Worm (Caenorhabditis elegans) whole organism, L4 larva: ENCODE results near the gene C08F1.6.
A peak's percentile ranks its signal among the peaks of the same experiment; 100 is the strongest.

Experiments
- D1046.2 ChIP-seq: fragments of 200-800 bp; sonication (Bioruptor generic); IDR thresholded peaks from 2 replicates; pipeline ENCODE4 v1.3.6; 2022; ENCODE audit warnings: missing genetic modification characterization, missing compliant biosample characterization
- F10B5.3 ChIP-seq: sonication (generic microtip); optimal IDR thresholded peaks from 2 replicates; lab custom pipeline; 2016; ENCODE audit warnings: mild to moderate bottlenecking, missing genetic modification characterization, missing compliant biosample characterization
- F26F4.8 ChIP-seq: fragments of 200-800 bp; sonication (Bioruptor generic); conservative IDR thresholded peaks from 2 replicates; pipeline ENCODE4 v1.3.6; 2022; ENCODE audit warnings: missing genetic modification characterization, missing compliant biosample characterization
- F44E2.7 ChIP-seq: fragments of 200-800 bp; sonication (Bioruptor generic); IDR thresholded peaks from 2 replicates; pipeline ENCODE4 v2.1.2; 2022; ENCODE audit warnings: missing genetic modification characterization, missing compliant biosample characterization
- F49E8.2 ChIP-seq: sonication (generic microtip); optimal IDR thresholded peaks from 2 replicates; lab custom pipeline; 2016; ENCODE audit warnings: missing compliant biosample characterization, mild to moderate bottlenecking, missing genetic modification characterization, borderline replicate concordance
- R02D3.7 ChIP-seq: fragments of 150-350 bp; sonication (generic microtip); optimal IDR thresholded peaks from 3 replicates; lab custom pipeline; 2014; ENCODE audit warnings: missing biosample characterization, missing genetic modification characterization
- T20F7.1 ChIP-seq: fragments of 200-800 bp; sonication (Bioruptor generic); optimal IDR thresholded peaks from 2 replicates; lab custom pipeline; 2018; ENCODE audit warnings: mild to moderate bottlenecking, missing genetic modification characterization, missing compliant biosample characterization
- Y5F2A.4 ChIP-seq: fragments of 200-800 bp; sonication (Bioruptor generic); optimal IDR thresholded peaks from 2 replicates; lab custom pipeline; 2018; ENCODE audit warnings: mild to moderate bottlenecking, missing genetic modification characterization, missing compliant biosample characterization
- ZK546.5 ChIP-seq, 2 experiments: sonication (generic microtip); optimal IDR thresholded peaks; 2 replicates each; lab custom pipeline; 2017; ENCODE audit warnings: missing biosample characterization in 2 of 2, missing genetic modification characterization in 2 of 2
- attf-4 ChIP-seq: sonication (generic microtip); optimal IDR thresholded peaks from 3 replicates; lab custom pipeline; 2017; ENCODE audit warnings: missing biosample characterization, missing genetic modification characterization
- ceh-62 ChIP-seq: sonication (generic microtip); optimal IDR thresholded peaks from 2 replicates; lab custom pipeline; 2017; ENCODE audit warnings: missing biosample characterization, missing genetic modification characterization
- daf-12 ChIP-seq: fragments of 150-350 bp; optimal IDR thresholded peaks from 2 replicates; lab custom pipeline; 2014; ENCODE audit warnings: missing biosample characterization, missing genetic modification reagents, missing genetic modification characterization
- daf-19 ChIP-seq: fragments of 200-800 bp; sonication (Bioruptor generic); conservative IDR thresholded peaks from 2 replicates; pipeline ENCODE4 v1.3.6; 2022; ENCODE audit warnings: missing genetic modification characterization, missing compliant biosample characterization
- dmd-6 ChIP-seq: fragments of 200-800 bp; sonication (Bioruptor generic); IDR thresholded peaks from 2 replicates; pipeline ENCODE4 v1.3.6; 2022; ENCODE audit warnings: missing genetic modification reagents, missing genetic modification characterization, missing compliant biosample characterization
- dmd-8 ChIP-seq: fragments of 200-800 bp; sonication (Bioruptor generic); IDR thresholded peaks from 2 replicates; pipeline ENCODE4 v1.3.6; 2022; ENCODE audit warnings: missing genetic modification characterization, missing compliant biosample characterization
- fos-1 ChIP-seq: fragments of 150-350 bp; optimal IDR thresholded peaks from 2 replicates; lab custom pipeline; 2014; ENCODE audit warnings: missing biosample characterization, missing genetic modification characterization
- gei-8 ChIP-seq: fragments of 200-800 bp; sonication (Bioruptor generic); optimal IDR thresholded peaks from 2 replicates; lab custom pipeline; 2018; ENCODE audit warnings: mild to moderate bottlenecking, missing genetic modification characterization, missing compliant biosample characterization
- hif-1 ChIP-seq, 2 experiments: sonication (generic microtip); optimal IDR thresholded peaks; 2 replicates each; lab custom pipeline; 2016 to 2017; ENCODE audit warnings: missing compliant biosample characterization in 2 of 2, missing genetic modification characterization in 2 of 2, missing genetic modification reagents in 2 of 2, missing genotype in 2 of 2, mild to moderate bottlenecking in 1 of 2
- hlh-11 ChIP-seq: fragments of 200-800 bp; sonication (Bioruptor generic); optimal IDR thresholded peaks from 2 replicates; lab custom pipeline; 2018; ENCODE audit warnings: mild to moderate bottlenecking, missing genetic modification characterization, missing compliant biosample characterization
- hlh-30 ChIP-seq: sonication (generic microtip); optimal IDR thresholded peaks from 2 replicates; lab custom pipeline; 2017; ENCODE audit warnings: antibody characterized with exemption, mild to moderate bottlenecking, missing genetic modification characterization, missing compliant biosample characterization; ENCODE audit not compliant: insufficient read depth
- hmg-1.1 ChIP-seq: fragments of 200-800 bp; sonication (Bioruptor generic); IDR thresholded peaks from 2 replicates; pipeline ENCODE4 v1.3.6; 2022; ENCODE audit warnings: missing genetic modification reagents, missing genetic modification characterization, missing compliant biosample characterization
- jun-1 ChIP-seq: fragments of 150-350 bp; optimal IDR thresholded peaks from 2 replicates; lab custom pipeline; 2014; ENCODE audit warnings: missing biosample characterization, missing genetic modification reagents, missing genetic modification characterization
- lin-1 ChIP-seq: fragments of 200-800 bp; sonication (Bioruptor generic); IDR thresholded peaks from 2 replicates; pipeline ENCODE4 v1.3.6; 2022; ENCODE audit warnings: missing genetic modification reagents, missing genetic modification characterization, missing compliant biosample characterization
- lin-29 ChIP-seq: fragments of 200-800 bp; sonication (Bioruptor generic); IDR thresholded peaks from 2 replicates; pipeline ENCODE4 v1.3.6; 2022; ENCODE audit warnings: missing genetic modification reagents, missing genetic modification characterization, missing compliant biosample characterization
- lir-3 ChIP-seq: sonication (generic microtip); optimal IDR thresholded peaks from 2 replicates; lab custom pipeline; 2016; ENCODE audit warnings: mild to moderate bottlenecking, missing genetic modification characterization, missing compliant biosample characterization
- lsy-2 ChIP-seq, 2 experiments: fragments of 150-350 bp in 1 of 2; sonication (generic microtip) in 1 of 2; optimal IDR thresholded peaks; 2 replicates each; lab custom pipeline; 2014 to 2017; ENCODE audit warnings: missing biosample characterization in 2 of 2, missing genetic modification characterization in 2 of 2
- mdl-1 ChIP-seq, 2 experiments: fragments of 150-350 bp in 1 of 2; sonication (generic microtip) in 1 of 2; optimal IDR thresholded peaks; 2 replicates each; lab custom pipeline; 2014 to 2017; ENCODE audit warnings: missing biosample characterization in 2 of 2, missing genetic modification characterization in 2 of 2
- mdt-29 ChIP-seq: fragments of 200-800 bp; sonication (Bioruptor generic); IDR thresholded peaks from 2 replicates; pipeline ENCODE4 v1.3.6; 2022; ENCODE audit warnings: missing genetic modification reagents, missing genetic modification characterization, missing compliant biosample characterization
- mes-2 ChIP-seq: sonication (generic microtip); optimal IDR thresholded peaks from 2 replicates; lab custom pipeline; 2016; ENCODE audit warnings: missing genotype, mild to moderate bottlenecking, missing genetic modification characterization, missing compliant biosample characterization; ENCODE audit not compliant: poor library complexity, severe bottlenecking
- mxl-3 ChIP-seq: fragments of 200-800 bp; sonication (Bioruptor generic); optimal IDR thresholded peaks from 2 replicates; lab custom pipeline; 2018; ENCODE audit warnings: mild to moderate bottlenecking, missing genetic modification characterization, missing compliant biosample characterization
- nhr-76 ChIP-seq: fragments of 150-350 bp; optimal IDR thresholded peaks from 2 replicates; lab custom pipeline; 2014; ENCODE audit warnings: missing biosample characterization, missing genetic modification characterization
- nhr-77 ChIP-seq: fragments of 150-350 bp; optimal IDR thresholded peaks from 2 replicates; lab custom pipeline; 2014; ENCODE audit warnings: missing biosample characterization, missing genetic modification characterization
- pha-4 ChIP-seq, 2 experiments: fragments of 150-350 bp in 1 of 2; fragments of 200-800 bp in 1 of 2; sonication (Bioruptor generic) in 1 of 2; IDR thresholded peaks in 1 of 2; optimal IDR thresholded peaks in 1 of 2; 2 replicates each; pipeline versions ENCODE4 v1.3.6 to Lab custom; 2014 to 2022; ENCODE audit warnings: missing genetic modification characterization in 2 of 2, missing genetic modification reagents in 2 of 2, missing biosample characterization in 1 of 2, missing compliant biosample characterization in 1 of 2
- php-3 ChIP-seq: fragments of 200-800 bp; sonication (Bioruptor generic); IDR thresholded peaks from 2 replicates; pipeline ENCODE4 v1.3.6; 2022; ENCODE audit warnings: missing genetic modification reagents, missing genetic modification characterization, missing compliant biosample characterization
- saeg-2 ChIP-seq: fragments of 200-800 bp; sonication (Bioruptor generic); IDR thresholded peaks from 2 replicates; pipeline ENCODE4 v1.3.6; 2022; ENCODE audit warnings: missing genetic modification reagents, missing genetic modification characterization, missing compliant biosample characterization
- sdz-12 ChIP-seq: fragments of 200-800 bp; sonication (Bioruptor generic); optimal IDR thresholded peaks from 2 replicates; lab custom pipeline; 2018; ENCODE audit warnings: mild to moderate bottlenecking, missing genetic modification characterization, missing compliant biosample characterization
- set-16 ChIP-seq: fragments of 200-800 bp; sonication (Bioruptor generic); IDR thresholded peaks from 2 replicates; pipeline ENCODE4 v1.3.6; 2022; ENCODE audit warnings: missing genetic modification reagents, missing genetic modification characterization, missing compliant biosample characterization
- snpc-4 ChIP-seq: fragments of 150-350 bp; optimal IDR thresholded peaks from 2 replicates; lab custom pipeline; 2014; ENCODE audit warnings: missing biosample characterization, missing genetic modification characterization
- spr-1 ChIP-seq: sonication (generic microtip); optimal IDR thresholded peaks from 2 replicates; lab custom pipeline; 2016; ENCODE audit warnings: mild to moderate bottlenecking, missing genetic modification characterization, missing compliant biosample characterization
- tag-97 ChIP-seq: fragments of 200-800 bp; sonication (Bioruptor generic); IDR thresholded peaks from 2 replicates; pipeline ENCODE4 v1.3.6; 2022; ENCODE audit warnings: missing genetic modification characterization, missing compliant biosample characterization
- tra-1 ChIP-seq: fragments of 200-800 bp; sonication (Bioruptor generic); IDR thresholded peaks from 2 replicates; pipeline ENCODE4 v1.3.6; 2022; ENCODE audit warnings: missing genetic modification reagents, missing genetic modification characterization, missing compliant biosample characterization
- unc-130 ChIP-seq: sonication (generic microtip); optimal IDR thresholded peaks from 2 replicates; lab custom pipeline; 2016; ENCODE audit warnings: missing genetic modification reagents, missing genetic modification characterization, missing compliant biosample characterization
- unc-39 ChIP-seq: sonication (generic microtip); optimal IDR thresholded peaks from 2 replicates; lab custom pipeline; 2017; ENCODE audit warnings: missing biosample characterization, missing genetic modification characterization
- zfp-3 ChIP-seq: fragments of 200-800 bp; sonication (Bioruptor generic); conservative IDR thresholded peaks from 2 replicates; pipeline ENCODE4 v1.3.6; 2022; ENCODE audit warnings: missing genetic modification reagents, missing genetic modification characterization, missing compliant biosample characterization
- zip-11 ChIP-seq: fragments of 200-800 bp; sonication (Bioruptor generic); IDR thresholded peaks from 2 replicates; pipeline ENCODE4 v1.3.6; 2022; ENCODE audit warnings: missing genetic modification characterization, missing compliant biosample characterization
- zip-2 ChIP-seq: fragments of 150-350 bp; optimal IDR thresholded peaks from 2 replicates; lab custom pipeline; 2014; ENCODE audit warnings: missing biosample characterization, missing genetic modification characterization
- ztf-11 ChIP-seq: fragments of 150-350 bp; optimal IDR thresholded peaks from 2 replicates; lab custom pipeline; 2014; ENCODE audit warnings: missing biosample characterization, missing genetic modification characterization

C08F1.6 gene

DNA sequence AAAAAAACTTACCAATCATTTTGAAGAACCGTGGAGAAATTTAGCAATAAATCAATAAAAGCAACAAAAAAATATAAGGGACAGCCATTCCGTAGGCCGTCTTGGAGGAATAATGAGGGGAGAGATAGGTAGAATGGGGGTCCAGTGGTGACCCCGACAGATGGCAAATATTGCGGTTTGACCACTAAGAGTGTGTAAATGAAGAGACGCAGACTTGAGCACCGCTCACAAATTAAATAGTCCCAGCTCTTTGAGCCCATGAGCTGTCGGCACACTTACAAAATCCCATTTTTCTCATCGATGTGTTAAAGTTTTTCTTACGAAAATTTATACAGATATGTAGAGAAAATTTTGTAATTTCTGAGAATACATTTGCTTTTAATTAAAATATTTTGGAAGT lies 32.8 kb upstream of the C08F1.6 start, which contains the start of gene fbxa-3:
fbxa-3 (minus strand) TSS at position 101 of the 400 bp plus-strand sequence.
- TF ChIP-seq daf-12 (tag; lab: Kevin White, UChicago): no peak
- no peak for TF ChIP-seq D1046.2 (GFP tag; lab: Robert Waterston, UW)
- TF ChIP-seq, all 104 proteins: peak for 0

- peak; percentile 44; the same call in 1 of the 2 replicates for TF ChIP-seq lin-1
- no peak for TF ChIP-seq F10B5.3 (tag; lab: Kevin White, UChicago)
- no peak for TF ChIP-seq fos-1
- TF ChIP-seq mdt-29 (GFP tag; lab: Robert Waterston, UW): no peak
- TF ChIP-seq tra-1 (GFP tag; lab: Robert Waterston, UW): peak; percentile 92
- TF ChIP-seq R02D3.7 (tag; lab: Kevin White, UChicago): no peak
- no peak for TF ChIP-seq unc-39 (tag; lab: Kevin White, UChicago)
- TF ChIP-seq mxl-3 (GFP tag; lab: Kevin White, UChicago): peak; percentile 14
- TF ChIP-seq unc-130 (GFP tag; lab: Kevin White, UChicago): no peak
- TF ChIP-seq jun-1 (tag; lab: Kevin White, UChicago): peak; percentile 40
- peak; percentile 47 for TF ChIP-seq mes-2 (tag; lab: Kevin White, UChicago)
- no peak for TF ChIP-seq dmd-8 (GFP tag; lab: Robert Waterston, UW)
- TF ChIP-seq ceh-62 (tag; lab: Kevin White, UChicago): no peak
- TF ChIP-seq lir-3: no peak
- TF ChIP-seq snpc-4 (tag; lab: Kevin White, UChicago): no peak
- no peak for TF ChIP-seq ZK546.5 (tag; optimal IDR thresholded peaks at IDR 0.05; lab: Kevin White, UChicago)
- TF ChIP-seq zfp-3: no peak
- TF ChIP-seq F44E2.7: no peak
- no peak for TF ChIP-seq saeg-2 (GFP tag; lab: Robert Waterston, UW)
- TF ChIP-seq zip-11 (GFP tag; lab: Robert Waterston, UW): no peak
- peak; percentile 87 for TF ChIP-seq php-3 (GFP tag; lab: Robert Waterston, UW)
- TF ChIP-seq attf-4 (tag; lab: Kevin White, UChicago): no peak
- TF ChIP-seq set-16 (GFP tag; lab: Robert Waterston, UW): no peak
- no peak for TF ChIP-seq lin-29 (GFP tag; lab: Robert Waterston, UW)
- TF ChIP-seq lsy-2 (tag; optimal IDR thresholded peaks at IDR 0.05; lab: Kevin White, UChicago): no peak
- TF ChIP-seq ztf-11: no peak
- no peak for TF ChIP-seq Y5F2A.4 (GFP tag; lab: Kevin White, UChicago)
- no peak for TF ChIP-seq pha-4 (GFP tag; IDR thresholded peaks at IDR 0.05; lab: Robert Waterston, UW)
- TF ChIP-seq pha-4 (tag; optimal IDR thresholded peaks at IDR 0.05; lab: Kevin White, UChicago): no peak
- peak; percentile 99 for TF ChIP-seq zip-2 (tag; lab: Kevin White, UChicago)
- TF ChIP-seq tag-97: no peak
- TF ChIP-seq F26F4.8 (GFP tag; lab: Robert Waterston, UW): no peak
- no peak for TF ChIP-seq T20F7.1 (GFP tag; lab: Kevin White, UChicago)
- no peak for TF ChIP-seq daf-12 (tag; lab: Kevin White, UChicago)
- peak; percentile 69 for TF ChIP-seq hlh-30 (tag; lab: Kevin White, UChicago)
- TF ChIP-seq daf-19 (GFP tag; lab: Robert Waterston, UW): no peak
- peak in 1 of 2 experiments; percentile 59 for TF ChIP-seq mdl-1 (tag; optimal IDR thresholded peaks at IDR 0.05; lab: Kevin White, UChicago)
- TF ChIP-seq gei-8 (GFP tag; lab: Kevin White, UChicago): no peak
- no peak for TF ChIP-seq D1046.2 (GFP tag; lab: Robert Waterston, UW)
- TF ChIP-seq F49E8.2 (tag; lab: Kevin White, UChicago): no peak
- no peak for TF ChIP-seq nhr-76 (tag; lab: Kevin White, UChicago)
- TF ChIP-seq nhr-77 (tag; lab: Kevin White, UChicago): peak; percentile 86
- peak; percentile 95 for TF ChIP-seq hlh-11 (tag; lab: Kevin White, UChicago)
- TF ChIP-seq hmg-1.1: no peak
- TF ChIP-seq spr-1 (tag; lab: Kevin White, UChicago): no peak
- peak; percentile 90 for TF ChIP-seq dmd-6
- TF ChIP-seq hif-1 (tag; optimal IDR thresholded peaks at IDR 0.05; lab: Kevin White, UChicago): no peak
- no peak for TF ChIP-seq sdz-12 (GFP tag; lab: Kevin White, UChicago)
Observed at ce11 chrII:1819944-1820570, 32.1 kb upstream of the C08F1.6 start, which contains the start of gene fbxc-19. Gene fbxc-19 (plus strand): TSS chrII:1820479.
